Fruit fly (Drosophila melanogaster): ENCODE data around the gene CG43759.
A peak's percentile ranks its signal among the peaks of the same experiment; 100 is the strongest.

The CG43759 gene

DNA sequence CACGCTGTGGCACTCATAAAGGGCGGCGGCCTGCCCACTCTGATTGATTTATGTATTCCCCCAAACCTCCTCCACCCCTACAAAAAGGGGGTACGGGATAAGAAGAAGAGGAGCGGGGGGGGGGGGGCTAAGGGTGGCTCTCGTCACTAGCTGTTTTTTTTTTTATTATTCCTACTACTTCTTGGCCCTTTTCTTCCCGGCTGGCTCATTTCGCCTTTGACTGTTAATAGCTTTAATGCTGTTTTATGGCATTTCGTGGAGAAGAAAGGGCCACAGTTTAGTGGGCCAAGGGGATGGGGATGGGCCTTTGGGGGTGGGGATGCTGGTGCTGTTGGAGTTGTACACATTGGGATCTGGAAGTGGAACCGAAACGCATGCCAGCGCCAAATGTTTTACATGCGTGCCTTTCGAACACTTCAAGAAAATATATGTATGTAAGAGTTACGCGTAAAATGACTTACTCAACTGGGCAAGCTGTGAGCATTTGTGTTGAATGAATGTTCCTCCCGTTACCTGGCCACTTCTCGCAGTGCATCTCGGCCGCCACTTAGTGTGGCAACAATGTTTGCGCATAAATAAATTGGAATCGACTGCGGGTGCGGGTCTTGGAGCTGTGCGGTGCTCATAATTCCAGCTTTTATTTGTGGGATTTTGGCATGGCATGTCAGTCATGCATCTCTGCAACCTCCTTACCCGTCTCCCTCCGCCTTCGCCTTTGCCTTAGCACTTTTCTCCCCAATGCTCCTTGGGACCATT, 80.2 kb downstream of the CG43759 start:
- TF ChIP-seq CG8159 (tag; optimal IDR thresholded peaks at IDR 0.05) (no peak), CG4496 (GFP tag; IDR thresholded peaks at IDR 0.05) (no peak), Pif1A (GFP tag; optimal IDR thresholded peaks at IDR 0.05) (no peak), CG34367 (tag; optimal IDR thresholded peaks at IDR 0.05) (no peak), fd96Ca (GFP tag; IDR thresholded peaks at IDR 0.05) (no peak), CG15710 (tag; optimal IDR thresholded peaks at IDR 0.05) (no peak), gl (tag; optimal IDR thresholded peaks at IDR 0.05) (no peak), Pif1B (GFP tag; optimal IDR thresholded peaks at IDR 0.05) (no peak), CG10348 (GFP tag; IDR thresholded peaks at IDR 0.05) (no peak), CG32121 (GFP tag; IDR thresholded peaks at IDR 0.05) (no peak), rn (GFP tag; IDR thresholded peaks at IDR 0.05) (no peak), CG8301 (tag; optimal IDR thresholded peaks at IDR 0.05) (no peak), CG12605 (GFP tag; IDR thresholded peaks at IDR 0.05) (no peak), Ets98B (GFP tag; IDR thresholded peaks at IDR 0.05) (no peak), Snoo (tag; optimal IDR thresholded peaks at IDR 0.05) (no peak), CG13204 (GFP tag; optimal IDR thresholded peaks at IDR 0.05) (no peak), EcR (GFP tag; optimal IDR thresholded peaks at IDR 0.05) (no peak), CG17806 (tag; optimal IDR thresholded peaks at IDR 0.05) (no peak)

DNA sequence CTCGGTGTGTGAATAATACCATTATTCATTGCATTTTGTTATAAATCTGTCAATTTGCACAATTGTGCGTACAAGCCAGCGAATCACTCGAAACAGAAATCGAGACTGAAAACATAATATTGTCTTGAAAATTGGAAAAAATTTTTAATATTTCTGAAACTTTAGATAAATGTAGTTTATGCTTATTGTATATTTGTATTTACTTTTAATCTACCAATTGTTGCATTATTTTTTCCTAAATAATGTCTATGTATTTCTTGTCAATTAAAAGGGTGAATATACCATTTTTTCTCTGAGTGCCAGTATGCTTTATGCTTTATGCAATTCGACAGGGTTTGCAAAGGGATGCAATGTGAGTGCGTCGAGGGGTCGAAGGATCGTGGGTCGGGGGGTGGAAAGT, 84.4 kb downstream of the CG43759 start:
- TF ChIP-seq CG4496 (GFP tag; IDR thresholded peaks at IDR 0.05): no peak
- TF ChIP-seq CG32121 (GFP tag; IDR thresholded peaks at IDR 0.05): no peak
- TF ChIP-seq CG15710 (tag; optimal IDR thresholded peaks at IDR 0.05): no peak
- TF ChIP-seq Snoo (tag; optimal IDR thresholded peaks at IDR 0.05): no peak
- peak; percentile 23 for TF ChIP-seq CG17806 (tag; optimal IDR thresholded peaks at IDR 0.05)
- no peak for TF ChIP-seq EcR (GFP tag; optimal IDR thresholded peaks at IDR 0.05)
- peak; percentile 44 for TF ChIP-seq CG8159 (tag; optimal IDR thresholded peaks at IDR 0.05)
- no peak for TF ChIP-seq rn (GFP tag; IDR thresholded peaks at IDR 0.05)
- no peak for TF ChIP-seq D1 (tag; optimal IDR thresholded peaks at IDR 0.05)

DNA sequence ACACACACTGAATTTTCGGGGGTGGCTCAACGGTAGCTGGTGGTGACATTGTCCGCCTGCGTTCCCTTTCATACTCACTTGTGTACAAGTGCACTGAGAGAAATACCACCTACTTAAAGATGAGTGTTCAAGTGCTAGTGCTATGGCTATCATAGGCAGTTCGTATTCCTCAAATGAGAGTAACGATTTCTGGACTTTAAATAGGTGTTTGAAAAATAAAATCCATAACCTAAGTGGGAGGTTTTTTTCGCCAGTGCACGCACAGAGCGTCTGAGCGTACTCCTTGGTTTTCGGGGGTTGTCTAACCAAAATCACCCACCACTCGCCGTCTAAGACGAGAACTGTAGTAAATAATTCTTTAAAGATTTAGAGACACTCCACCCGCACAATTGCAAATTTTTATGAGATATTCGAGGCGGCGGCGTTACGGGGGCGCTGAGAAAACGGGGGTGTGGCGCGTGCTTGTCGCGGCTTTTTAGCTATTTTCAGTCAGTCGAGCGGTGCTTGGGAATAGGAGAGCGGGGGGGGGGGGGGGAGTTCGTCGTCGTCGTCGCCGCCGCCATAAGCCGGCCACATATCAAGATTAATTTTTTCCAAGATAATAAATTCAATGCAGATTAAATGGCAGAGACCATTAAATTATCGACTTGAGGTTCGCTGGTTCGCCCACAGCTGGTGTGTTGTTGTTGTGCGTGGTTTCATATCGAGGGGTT, 88.1 kb downstream of the CG43759 start:
- TF ChIP-seq D1 (tag; optimal IDR thresholded peaks at IDR 0.05) (no peak), CG32121 (GFP tag; IDR thresholded peaks at IDR 0.05) (no peak), Snoo (tag; optimal IDR thresholded peaks at IDR 0.05) (peak; percentile 33), gl (tag; optimal IDR thresholded peaks at IDR 0.05) (no peak), CG9948 (tag; optimal IDR thresholded peaks at IDR 0.05) (peak; percentile 19), CG8159 (tag; optimal IDR thresholded peaks at IDR 0.05) (peak; percentile 49), CG12605 (GFP tag; IDR thresholded peaks at IDR 0.05) (no peak), CG15710 (tag; optimal IDR thresholded peaks at IDR 0.05) (peak; percentile 30), CG34367 (tag; optimal IDR thresholded peaks at IDR 0.05) (peak; percentile 15), Ets98B (GFP tag; IDR thresholded peaks at IDR 0.05) (no peak), Pif1B (GFP tag; optimal IDR thresholded peaks at IDR 0.05) (no peak), CG17806 (tag; optimal IDR thresholded peaks at IDR 0.05) (peak; percentile 17), Pif1A (GFP tag; optimal IDR thresholded peaks at IDR 0.05) (peak; percentile 27), fd96Ca (GFP tag; IDR thresholded peaks at IDR 0.05) (no peak)

DNA sequence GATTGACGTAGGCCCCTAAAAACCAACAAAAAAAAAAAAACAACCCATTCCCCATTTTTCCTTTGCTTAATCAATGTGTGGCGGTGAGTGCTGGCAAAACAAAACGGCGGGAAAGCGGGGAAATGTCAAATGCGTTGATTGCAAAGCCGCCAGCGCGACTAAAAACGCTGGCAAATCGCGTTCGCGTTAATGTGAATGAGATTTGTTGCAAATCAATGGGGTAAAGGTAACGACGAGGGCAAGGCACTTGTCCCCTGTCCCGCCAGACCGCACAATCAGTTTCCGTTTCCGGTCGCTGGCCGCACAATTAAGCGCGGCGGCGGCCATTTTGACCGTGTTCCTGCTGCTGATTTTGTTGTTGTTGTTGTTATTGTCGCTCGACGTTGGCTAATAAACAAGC, 89.9 kb downstream of the CG43759 start:
- TF ChIP-seq fd96Ca (GFP tag; IDR thresholded peaks at IDR 0.05): no peak

DNA sequence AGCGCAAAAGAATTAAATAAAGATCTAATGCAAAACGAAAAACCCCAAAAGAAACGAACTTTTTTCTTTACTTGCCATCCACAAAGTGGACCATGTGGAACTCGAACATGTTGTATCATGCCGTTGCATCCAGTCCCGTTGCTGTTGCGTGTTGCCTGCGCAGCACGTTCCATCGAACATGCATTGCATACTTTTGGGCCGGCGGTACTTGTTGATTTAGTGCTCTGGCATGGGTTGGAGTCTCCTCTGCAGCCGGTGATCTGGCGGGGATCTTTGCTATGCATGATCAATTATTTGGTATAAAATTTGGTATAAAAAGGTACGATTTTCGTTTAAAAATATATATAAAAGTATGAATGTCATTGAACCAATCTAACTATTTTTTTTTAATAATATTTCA, 98.4 kb downstream of the CG43759 start:
- no peak for TF ChIP-seq fd96Ca (GFP tag; IDR thresholded peaks at IDR 0.05)
- TF ChIP-seq CG14655 (GFP tag; optimal IDR thresholded peaks at IDR 0.05): no peak
- TF ChIP-seq CG17806 (tag; optimal IDR thresholded peaks at IDR 0.05): no peak
- no peak for TF ChIP-seq CG13204 (GFP tag; optimal IDR thresholded peaks at IDR 0.05)
- TF ChIP-seq CG9948 (tag; optimal IDR thresholded peaks at IDR 0.05): no peak
- no peak for TF ChIP-seq CG32121 (GFP tag; IDR thresholded peaks at IDR 0.05)
- no peak; the same call in 1 of the 2 replicates for TF ChIP-seq Ets98B (GFP tag; IDR thresholded peaks at IDR 0.05)
- no peak for TF ChIP-seq CG12605 (GFP tag; IDR thresholded peaks at IDR 0.05)
- no peak for TF ChIP-seq CG10348 (GFP tag; IDR thresholded peaks at IDR 0.05)
- no peak for TF ChIP-seq Pif1B (GFP tag; optimal IDR thresholded peaks at IDR 0.05)
- no peak for TF ChIP-seq rn (GFP tag; IDR thresholded peaks at IDR 0.05)
- no peak for TF ChIP-seq D1 (tag; optimal IDR thresholded peaks at IDR 0.05)

DNA sequence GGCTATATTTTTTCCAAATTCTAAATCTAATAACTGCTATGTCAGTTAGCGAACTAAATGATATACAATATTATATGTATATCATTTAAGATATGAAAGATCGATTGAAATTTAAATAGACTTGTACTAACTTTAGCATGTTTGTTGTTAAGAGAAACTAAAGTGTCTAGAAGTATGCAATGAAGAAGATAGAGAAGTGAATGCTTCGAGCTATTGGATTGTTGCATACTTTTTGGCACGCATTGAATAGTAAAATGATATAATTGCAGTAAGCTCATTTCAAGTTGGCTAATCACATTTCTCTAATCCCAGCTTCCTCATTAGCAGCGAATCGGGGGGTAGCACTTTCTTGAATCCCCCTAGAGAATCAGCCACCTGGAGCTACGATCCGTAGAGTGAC, 103.6 kb downstream of the CG43759 start:
- TF ChIP-seq fd96Ca (GFP tag; IDR thresholded peaks at IDR 0.05) (no peak), Pif1A (GFP tag; optimal IDR thresholded peaks at IDR 0.05) (no peak), CG4496 (GFP tag; IDR thresholded peaks at IDR 0.05) (no peak), CG8301 (tag; optimal IDR thresholded peaks at IDR 0.05) (no peak), gl (tag; optimal IDR thresholded peaks at IDR 0.05) (no peak), D1 (tag; optimal IDR thresholded peaks at IDR 0.05) (no peak), Pif1B (GFP tag; optimal IDR thresholded peaks at IDR 0.05) (no peak), CG10348 (GFP tag; IDR thresholded peaks at IDR 0.05) (no peak), CG12605 (GFP tag; IDR thresholded peaks at IDR 0.05) (no peak), CG14655 (GFP tag; optimal IDR thresholded peaks at IDR 0.05) (no peak), CG15710 (tag; optimal IDR thresholded peaks at IDR 0.05) (no peak), CG13204 (GFP tag; optimal IDR thresholded peaks at IDR 0.05) (no peak), Snoo (tag; optimal IDR thresholded peaks at IDR 0.05) (no peak), rn (GFP tag; IDR thresholded peaks at IDR 0.05) (no peak), CG34367 (tag; optimal IDR thresholded peaks at IDR 0.05) (no peak), CG9948 (tag; optimal IDR thresholded peaks at IDR 0.05) (no peak), CG8159 (tag; optimal IDR thresholded peaks at IDR 0.05) (no peak), CG32121 (GFP tag; IDR thresholded peaks at IDR 0.05) (no peak), Ets98B (GFP tag; IDR thresholded peaks at IDR 0.05) (no peak), CG17806 (tag; optimal IDR thresholded peaks at IDR 0.05) (no peak)
